Worm (Caenorhabditis elegans): Measurements from ENCODE around the gene F15H10.5.

DNA sequence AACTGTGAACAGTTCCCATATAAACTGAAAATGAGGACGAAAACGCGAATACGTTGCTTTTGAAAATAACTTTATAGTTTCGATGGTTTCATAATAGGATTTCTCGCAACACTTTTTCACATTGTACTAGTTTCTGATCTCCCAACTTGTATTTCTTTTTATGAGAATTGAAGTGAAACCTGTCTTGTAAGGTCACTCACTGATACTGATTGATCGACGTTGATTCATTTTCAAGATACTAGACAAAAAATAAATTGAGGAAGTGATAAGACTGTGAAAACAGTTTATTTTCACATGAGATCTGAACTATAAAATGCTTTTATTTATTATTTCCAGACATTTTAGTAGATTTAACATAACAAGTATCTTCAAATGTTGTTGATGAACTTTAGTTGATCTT is 31.4 kb downstream of the F15H10.5 start:
- TF ChIP-seq W03F9.2 (tag; optimal IDR thresholded peaks at IDR 0.05), result no peak
- TF ChIP-seq him-1 (tag; optimal IDR thresholded peaks at IDR 0.05), result no peak

Measured in whole organism, L4/young adult.